Worm (Caenorhabditis elegans) whole organism, L3 larva: ENCODE measurements around the gene nspf-1.
"Not testable (repeated sequence)": the region's sequence is repeated elsewhere in the genome, so short reads cannot be mapped to it uniquely, and the experiment has no call there.

Source experiments
- aly-2 ChIP-seq: fragments of 150-350 bp; optimal IDR thresholded peaks from 2 replicates; lab custom pipeline; 2014; ENCODE audit warnings: missing biosample characterization, missing genetic modification characterization
- nhr-12 ChIP-seq: fragments of 150-350 bp; optimal IDR thresholded peaks from 2 replicates; lab custom pipeline; 2014; ENCODE audit warnings: missing biosample characterization, missing genetic modification characterization
- zag-1 ChIP-seq: fragments of 150-350 bp; optimal IDR thresholded peaks from 2 replicates; lab custom pipeline; 2014; ENCODE audit warnings: missing biosample characterization, missing genetic modification characterization

ce11 chrII:2688616-2689015, 1.2 kb downstream of the nspf-1 start, which contains the start of gene nspf-2:
- not testable (repeated sequence) for TF ChIP-seq zag-1, nhr-12, aly-2 (tag; lab: Kevin White, UChicago)
